Fruit fly (Drosophila melanogaster) whole organism, prepupa: Measurements from ENCODE around the gene CG31253.

Source experiments
- Blimp-1 ChIP-seq: fragments of 200-800 bp; sonication (Bioruptor generic); optimal IDR thresholded peaks from 3 replicates; lab custom pipeline; 2017; ENCODE audit warnings: missing biosample characterization, missing genetic modification characterization, mild to moderate bottlenecking, moderate library complexity, missing genetic modification reagents
- CG10669 ChIP-seq: fragments of 200-800 bp; sonication (Bioruptor generic); optimal IDR thresholded peaks from 3 replicates; lab custom pipeline; 2018; ENCODE audit warnings: missing biosample characterization, mild to moderate bottlenecking, missing genetic modification characterization, moderate library complexity
- CG11294 ChIP-seq: fragments of 200-800 bp; sonication (Bioruptor generic); IDR thresholded peaks from 2 replicates; pipeline ENCODE4 v1.3.6; 2022; ENCODE audit warnings: missing biosample characterization, missing genetic modification characterization
- CG11902 ChIP-seq: fragments of 200-800 bp; sonication (Bioruptor generic); optimal IDR thresholded peaks from 3 replicates; lab custom pipeline; 2016; ENCODE audit warnings: missing biosample characterization, missing genetic modification characterization
- CG15336 ChIP-seq: fragments of 200-800 bp; sonication (Bioruptor generic); IDR thresholded peaks from 2 replicates; pipeline ENCODE4 v1.3.6; 2022; ENCODE audit warnings: missing biosample characterization, missing genetic modification characterization
- CG1621 ChIP-seq: fragments of 200-800 bp; sonication (Bioruptor generic); optimal IDR thresholded peaks from 3 replicates; lab custom pipeline; 2018; ENCODE audit warnings: missing biosample characterization, mild to moderate bottlenecking, missing genetic modification characterization
- CG16779 ChIP-seq: fragments of 200-800 bp; sonication (Bioruptor generic); optimal IDR thresholded peaks from 3 replicates; lab custom pipeline; 2017; ENCODE audit warnings: missing biosample characterization, mild to moderate bottlenecking, missing genetic modification characterization
- CG31627 ChIP-seq: fragments of 200-800 bp; sonication (Bioruptor generic); optimal IDR thresholded peaks from 3 replicates; lab custom pipeline; 2016; ENCODE audit warnings: missing biosample characterization, missing genetic modification characterization
- CG3919 ChIP-seq: fragments of 200-800 bp; sonication (Bioruptor generic); optimal IDR thresholded peaks from 3 replicates; lab custom pipeline; 2016; ENCODE audit warnings: missing biosample characterization, missing genetic modification characterization
- CG6163 ChIP-seq: fragments of 200-800 bp; sonication (Bioruptor generic); IDR thresholded peaks from 3 replicates; pipeline ENCODE4 v1.3.6; 2022; ENCODE audit warnings: missing biosample characterization, missing genetic modification characterization
- CG6276 ChIP-seq: fragments of 200-800 bp; sonication (Bioruptor generic); optimal IDR thresholded peaks from 2 replicates; lab custom pipeline; 2017; ENCODE audit warnings: missing biosample characterization, mild to moderate bottlenecking, missing genetic modification characterization
- CG6792 ChIP-seq: fragments of 200-800 bp; sonication (Bioruptor generic); optimal IDR thresholded peaks from 3 replicates; lab custom pipeline; 2016; ENCODE audit warnings: missing biosample characterization, missing genetic modification characterization
- CG6808 ChIP-seq: fragments of 200-800 bp; sonication (Bioruptor generic); optimal IDR thresholded peaks from 3 replicates; lab custom pipeline; 2017; ENCODE audit warnings: missing biosample characterization, missing genetic modification characterization, mild to moderate bottlenecking, moderate library complexity, missing genetic modification reagents
- CG6854 ChIP-seq: fragments of 200-800 bp; sonication (Bioruptor generic); optimal IDR thresholded peaks from 2 replicates; lab custom pipeline; 2017; ENCODE audit warnings: missing biosample characterization, mild to moderate bottlenecking, missing genetic modification characterization
- CG7368 ChIP-seq: fragments of 200-800 bp; sonication (Bioruptor generic); optimal IDR thresholded peaks from 3 replicates; lab custom pipeline; 2016; ENCODE audit warnings: missing biosample characterization, missing genetic modification characterization
- CG8119 ChIP-seq: fragments of 200-800 bp; sonication (Bioruptor generic); IDR thresholded peaks from 3 replicates; pipeline ENCODE4 v1.3.6; 2022; ENCODE audit warnings: missing biosample characterization, missing genetic modification characterization
- CG8319 ChIP-seq: fragments of 200-800 bp; sonication (Bioruptor generic); optimal IDR thresholded peaks from 3 replicates; lab custom pipeline; 2016; ENCODE audit warnings: missing biosample characterization, missing genetic modification characterization
- CG8632 ChIP-seq: fragments of 200-800 bp; sonication (Bioruptor generic); optimal IDR thresholded peaks from 3 replicates; lab custom pipeline; 2016; ENCODE audit warnings: missing biosample characterization, missing genetic modification characterization
- CG9139 ChIP-seq: fragments of 200-800 bp; sonication (Bioruptor generic); optimal IDR thresholded peaks from 3 replicates; lab custom pipeline; 2017; ENCODE audit warnings: missing biosample characterization, mild to moderate bottlenecking, missing genetic modification characterization
- Eip75B ChIP-seq: fragments of 200-800 bp; sonication (Bioruptor generic); optimal IDR thresholded peaks from 3 replicates; lab custom pipeline; 2016; ENCODE audit warnings: missing biosample characterization, missing genetic modification characterization
- Eip78C ChIP-seq: fragments of 200-800 bp; sonication (Bioruptor generic); peaks from one replicate; lab custom pipeline; 2016; ENCODE audit warnings: missing biosample characterization, missing genetic modification characterization
- Ets21C ChIP-seq: fragments of 200-800 bp; sonication (Bioruptor generic); optimal IDR thresholded peaks from 3 replicates; lab custom pipeline; 2016; ENCODE audit warnings: missing biosample characterization, missing genetic modification characterization
- Ets96B ChIP-seq: fragments of 200-800 bp; optimal IDR thresholded peaks from 2 replicates; lab custom pipeline; 2019; ENCODE audit warnings: missing biosample characterization, mild to moderate bottlenecking, missing genetic modification characterization, moderate library complexity
- Gug ChIP-seq: fragments of 200-800 bp; sonication (Bioruptor generic); IDR thresholded peaks from 2 replicates; pipeline ENCODE4 v1.3.6; 2022; ENCODE audit warnings: missing biosample characterization, missing genetic modification characterization
- Hr4 ChIP-seq: fragments of 200-800 bp; sonication (Bioruptor generic); optimal IDR thresholded peaks from 3 replicates; lab custom pipeline; 2016; ENCODE audit warnings: missing biosample characterization, missing genetic modification characterization
- Lpt ChIP-seq: fragments of 200-800 bp; sonication (Bioruptor generic); optimal IDR thresholded peaks from 3 replicates; lab custom pipeline; 2016; ENCODE audit warnings: missing biosample characterization, missing genetic modification characterization
- Met ChIP-seq: fragments of 200-800 bp; sonication (Bioruptor generic); optimal IDR thresholded peaks from 3 replicates; lab custom pipeline; 2016; ENCODE audit warnings: missing biosample characterization, missing genetic modification characterization
- Sox15 ChIP-seq: fragments of 200-800 bp; sonication (Bioruptor generic); optimal IDR thresholded peaks from 3 replicates; lab custom pipeline; 2016; ENCODE audit warnings: missing biosample characterization, missing genetic modification characterization
- achi ChIP-seq: fragments of 200-800 bp; sonication (Bioruptor generic); optimal IDR thresholded peaks from 3 replicates; lab custom pipeline; 2016; ENCODE audit warnings: missing biosample characterization, missing genetic modification characterization
- acj6 ChIP-seq: fragments of 200-800 bp; sonication (Bioruptor generic); optimal IDR thresholded peaks from 3 replicates; lab custom pipeline; 2016; ENCODE audit warnings: missing biosample characterization, missing genetic modification characterization
- cyc ChIP-seq: fragments of 200-800 bp; sonication (Bioruptor generic); optimal IDR thresholded peaks from 3 replicates; lab custom pipeline; 2016; ENCODE audit warnings: missing biosample characterization, missing genetic modification characterization
- dac ChIP-seq: fragments of 200-800 bp; sonication (Bioruptor generic); optimal IDR thresholded peaks from 2 replicates; lab custom pipeline; 2017; ENCODE audit warnings: missing biosample characterization, mild to moderate bottlenecking, missing genetic modification characterization
- esn ChIP-seq: fragments of 200-800 bp; sonication (Bioruptor generic); optimal IDR thresholded peaks from 2 replicates; lab custom pipeline; 2016; ENCODE audit warnings: missing biosample characterization, mild to moderate bottlenecking, missing genetic modification characterization, moderate library complexity
- fd59A ChIP-seq: fragments of 200-800 bp; sonication (Bioruptor generic); optimal IDR thresholded peaks from 2 replicates; lab custom pipeline; 2017; ENCODE audit warnings: missing biosample characterization, mild to moderate bottlenecking, missing genetic modification characterization, missing genetic modification reagents
- fkh ChIP-seq: fragments of 200-800 bp; sonication (Bioruptor generic); optimal IDR thresholded peaks from 3 replicates; lab custom pipeline; 2017; ENCODE audit warnings: missing biosample characterization, mild to moderate bottlenecking, missing genetic modification characterization, moderate library complexity
- lz ChIP-seq: fragments of 200-800 bp; sonication (Bioruptor generic); optimal IDR thresholded peaks from 3 replicates; lab custom pipeline; 2016; ENCODE audit warnings: missing biosample characterization, missing genetic modification characterization
- net ChIP-seq: fragments of 200-800 bp; sonication (Bioruptor generic); optimal IDR thresholded peaks from 3 replicates; lab custom pipeline; 2016; ENCODE audit warnings: missing biosample characterization, missing genetic modification characterization
- ss ChIP-seq, 2 experiments: fragments of 200-800 bp; sonication (Bioruptor generic); optimal IDR thresholded peaks; 2 replicates in 1 of 2; 3 replicates in 1 of 2; lab custom pipeline; 2017 to 2018; ENCODE audit warnings: mild to moderate bottlenecking in 2 of 2, missing biosample characterization in 2 of 2, missing genetic modification characterization in 2 of 2, moderate library complexity in 1 of 2
- svp ChIP-seq: fragments of 200-800 bp; sonication (Bioruptor generic); peaks from one replicate; lab custom pipeline; 2016; ENCODE audit warnings: missing biosample characterization, missing genetic modification characterization
- topi ChIP-seq: fragments of 200-800 bp; sonication (Bioruptor generic); optimal IDR thresholded peaks from 3 replicates; lab custom pipeline; 2016; ENCODE audit warnings: missing biosample characterization, missing genetic modification characterization
- vri ChIP-seq: fragments of 200-800 bp; sonication (Bioruptor generic); optimal IDR thresholded peaks from 3 replicates; lab custom pipeline; 2016; ENCODE audit warnings: missing biosample characterization, mild to moderate bottlenecking, missing genetic modification characterization

Gene CG31253

dm6 chr3R:27937752-27938694 is 22.4 kb downstream of the CG31253 start, which contains the start of the genes NSD and BOD1 (continued):
- TF ChIP-seq acj6 (GFP tag; lab: Kevin White, UChicago) = no peak
- no peak for TF ChIP-seq CG1621
- TF ChIP-seq CG6163 (GFP tag; lab: Robert Waterston, UW) = peak; percentile 76
- TF ChIP-seq CG8119 (GFP tag; lab: Robert Waterston, UW) = no peak
- peak; percentile 1 for TF ChIP-seq Ets96B (tag; lab: Kevin White, UChicago)
- no peak for TF ChIP-seq CG6276 (GFP tag; lab: Kevin White, UChicago)
- TF ChIP-seq fkh = no peak
- TF ChIP-seq CG8632 (GFP tag; lab: Kevin White, UChicago) = no peak
- peak; percentile 28 for TF ChIP-seq CG6792 (GFP tag; lab: Kevin White, UChicago)
- TF ChIP-seq cyc (GFP tag; lab: Kevin White, UChicago) = no peak
- no peak for TF ChIP-seq CG10669
- TF ChIP-seq CG16779 = no peak
- TF ChIP-seq Gug (GFP tag; lab: Robert Waterston, UW) = peak; percentile 28; the same call in 1 of the 2 replicates
- TF ChIP-seq esn = peak; percentile 48
- TF ChIP-seq ss (GFP tag; optimal IDR thresholded peaks at IDR 0.05; lab: Kevin White, UChicago) = no peak
- TF ChIP-seq net (GFP tag; lab: Kevin White, UChicago) = no peak
- peak; percentile 29 for TF ChIP-seq Sox15 (GFP tag; lab: Kevin White, UChicago)
- TF ChIP-seq lz = peak; percentile 49
- TF ChIP-seq CG9139 (GFP tag; lab: Kevin White, UChicago) = no peak
- TF ChIP-seq svp (GFP tag; lab: Kevin White, UChicago) = peak; percentile 81
- TF ChIP-seq CG31627 (GFP tag; lab: Kevin White, UChicago) = peak; percentile 22
- peak; percentile 17 for TF ChIP-seq CG11902
- no peak for TF ChIP-seq dac (GFP tag; lab: Kevin White, UChicago)
- no peak for TF ChIP-seq CG7368 (GFP tag; lab: Kevin White, UChicago)
- no peak for TF ChIP-seq CG3919 (GFP tag; lab: Kevin White, UChicago)
- TF ChIP-seq Ets21C = no peak
- TF ChIP-seq achi (GFP tag; lab: Kevin White, UChicago) = no peak
- peak; percentile 46; the same call in 1 of the 2 replicates for TF ChIP-seq CG11294 (GFP tag; lab: Robert Waterston, UW)
- TF ChIP-seq Blimp-1 (GFP tag; lab: Kevin White, UChicago) = no peak
- no peak for TF ChIP-seq Eip75B (GFP tag; lab: Kevin White, UChicago)
- TF ChIP-seq CG6808 (GFP tag; lab: Kevin White, UChicago) = no peak
- TF ChIP-seq fd59A (GFP tag; lab: Kevin White, UChicago) = no peak
- no peak for TF ChIP-seq Met (GFP tag; lab: Kevin White, UChicago)
- TF ChIP-seq vri (GFP tag; lab: Kevin White, UChicago) = no peak
- TF ChIP-seq topi (GFP tag; lab: Kevin White, UChicago) = peak; percentile 37
- TF ChIP-seq CG8319 (GFP tag; lab: Kevin White, UChicago) = no peak
- no peak for TF ChIP-seq Lpt (GFP tag; lab: Kevin White, UChicago)
- TF ChIP-seq CG6854 (GFP tag; lab: Kevin White, UChicago) = no peak
- no peak for TF ChIP-seq Eip78C (GFP tag; lab: Kevin White, UChicago)
- TF ChIP-seq CG15336 (GFP tag; lab: Robert Waterston, UW) = no peak
- no peak for TF ChIP-seq Hr4 (GFP tag; lab: Kevin White, UChicago)
